Worm (Caenorhabditis elegans): ENCODE data around the gene srt-48.

DNA sequence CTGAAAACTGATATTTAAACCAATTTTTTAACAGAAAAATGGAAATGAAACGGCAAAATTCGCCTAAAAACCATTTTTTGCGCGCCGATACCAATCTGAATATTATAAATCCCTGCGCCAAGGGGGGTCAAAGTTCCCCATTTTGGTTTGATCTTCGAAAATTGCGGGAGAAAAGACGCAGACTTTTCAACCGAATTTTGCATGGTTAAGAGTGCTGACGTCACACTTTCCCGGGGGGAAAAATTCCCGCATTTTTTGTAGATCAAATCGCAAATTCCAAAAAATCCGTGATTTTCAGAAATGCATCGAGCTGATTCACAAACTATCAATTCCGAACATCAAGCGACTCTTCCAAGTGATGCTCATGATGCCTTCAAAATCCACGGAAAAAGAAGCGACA lies 39.2 kb downstream of the srt-48 start:
- TF ChIP-seq zip-8 (tag; optimal IDR thresholded peaks at IDR 0.05), result no peak
- no peak for TF ChIP-seq pha-4 (tag; optimal IDR thresholded peaks at IDR 0.05)
- TF ChIP-seq mep-1 (tag; optimal IDR thresholded peaks at IDR 0.05), result no peak
- TF ChIP-seq nhr-28 (tag; optimal IDR thresholded peaks at IDR 0.05), result no peak
- TF ChIP-seq tbx-8 (GFP tag; optimal IDR thresholded peaks at IDR 0.05), result no peak
- no peak for TF ChIP-seq ztf-11 (tag; optimal IDR thresholded peaks at IDR 0.05)
- no peak for TF ChIP-seq snpc-4 (tag; optimal IDR thresholded peaks at IDR 0.05)
- TF ChIP-seq elt-3 (tag; optimal IDR thresholded peaks at IDR 0.05), result no peak
- no peak for TF ChIP-seq nhr-76 (tag; optimal IDR thresholded peaks at IDR 0.05)
- TF ChIP-seq flh-1 (GFP tag; optimal IDR thresholded peaks at IDR 0.05), result no peak
- TF ChIP-seq unc-62 (GFP tag; optimal IDR thresholded peaks at IDR 0.05), result no peak
- no peak for TF ChIP-seq lsy-2 (tag; optimal IDR thresholded peaks at IDR 0.05)

All from whole organism, mixed stage, embryonic.